Worm (Caenorhabditis elegans) whole organism, L4 larva: ENCODE measurements around the gene tdo-2.
A peak's percentile ranks its signal among the peaks of the same experiment; 100 is the strongest.

Experiments used
- D1046.2 ChIP-seq: fragments of 200-800 bp; sonication (Bioruptor generic); IDR thresholded peaks from 2 replicates; pipeline ENCODE4 v1.3.6; 2022; ENCODE audit warnings: missing genetic modification characterization, missing compliant biosample characterization
- F37D6.2 ChIP-seq: sonication (generic microtip); optimal IDR thresholded peaks from 2 replicates; lab custom pipeline; 2016; ENCODE audit warnings: mild to moderate bottlenecking, missing genetic modification characterization, missing compliant biosample characterization
- T20F7.1 ChIP-seq: fragments of 200-800 bp; sonication (Bioruptor generic); optimal IDR thresholded peaks from 2 replicates; lab custom pipeline; 2018; ENCODE audit warnings: mild to moderate bottlenecking, missing genetic modification characterization, missing compliant biosample characterization
- T26A8.4 ChIP-seq: fragments of 200-800 bp; sonication (Bioruptor generic); IDR thresholded peaks from 2 replicates; pipeline ENCODE4 v1.3.6; 2022; ENCODE audit warnings: missing genetic modification characterization, missing compliant biosample characterization
- Y5F2A.4 ChIP-seq: fragments of 200-800 bp; sonication (Bioruptor generic); optimal IDR thresholded peaks from 2 replicates; lab custom pipeline; 2018; ENCODE audit warnings: mild to moderate bottlenecking, missing genetic modification characterization, missing compliant biosample characterization
- ZK337.2 ChIP-seq: fragments of 200-800 bp; sonication (Bioruptor generic); IDR thresholded peaks from 2 replicates; pipeline ENCODE4 v1.3.6; 2022; ENCODE audit warnings: missing genetic modification reagents, missing genetic modification characterization, missing compliant biosample characterization
- aha-1 ChIP-seq: fragments of 150-350 bp; peaks from one replicate; lab custom pipeline; 2014; ENCODE audit warnings: missing biosample characterization, missing genetic modification characterization
- aly-2 ChIP-seq: sonication (generic microtip); optimal IDR thresholded peaks from 2 replicates; lab custom pipeline; 2018; ENCODE audit warnings: missing biosample characterization, missing genetic modification characterization
- arid-1 ChIP-seq: fragments of 200-800 bp; sonication (Bioruptor generic); conservative IDR thresholded peaks from 2 replicates; pipeline ENCODE4 v1.3.6; 2022; ENCODE audit warnings: missing genetic modification reagents, missing genetic modification characterization, missing compliant biosample characterization
- ceh-28 ChIP-seq: fragments of 150-350 bp; optimal IDR thresholded peaks from 2 replicates; lab custom pipeline; 2014; ENCODE audit warnings: missing biosample characterization, missing genetic modification reagents, missing genetic modification characterization
- ctbp-1 ChIP-seq: fragments of 200-800 bp; sonication (Bioruptor generic); IDR thresholded peaks from 2 replicates; pipeline ENCODE4 v1.3.6; 2022; ENCODE audit warnings: missing genetic modification reagents, missing genetic modification characterization, missing compliant biosample characterization
- daf-8 ChIP-seq: fragments of 200-800 bp; sonication (Bioruptor generic); IDR thresholded peaks from 2 replicates; pipeline ENCODE4 v1.3.6; 2022; ENCODE audit warnings: missing genetic modification characterization, missing compliant biosample characterization
- dmd-6 ChIP-seq: fragments of 200-800 bp; sonication (Bioruptor generic); IDR thresholded peaks from 2 replicates; pipeline ENCODE4 v1.3.6; 2022; ENCODE audit warnings: missing genetic modification reagents, missing genetic modification characterization, missing compliant biosample characterization
- dmd-8 ChIP-seq: fragments of 200-800 bp; sonication (Bioruptor generic); IDR thresholded peaks from 2 replicates; pipeline ENCODE4 v1.3.6; 2022; ENCODE audit warnings: missing genetic modification characterization, missing compliant biosample characterization
- dpl-1 ChIP-seq: fragments of 150-350 bp; optimal IDR thresholded peaks from 2 replicates; lab custom pipeline; 2014; ENCODE audit warnings: missing biosample characterization, missing genetic modification reagents, missing genetic modification characterization
- duxl-1 ChIP-seq: sonication (generic microtip); optimal IDR thresholded peaks from 2 replicates; lab custom pipeline; 2016; ENCODE audit warnings: mild to moderate bottlenecking, missing genetic modification characterization, moderate library complexity, missing compliant biosample characterization; ENCODE audit not compliant: poor library complexity
- dve-1 ChIP-seq: sonication (generic microtip); optimal IDR thresholded peaks from 2 replicates; lab custom pipeline; 2017; ENCODE audit warnings: antibody characterized with exemption, mild to moderate bottlenecking, missing genetic modification characterization, missing compliant biosample characterization; ENCODE audit not compliant: insufficient read depth
- egl-43 ChIP-seq: fragments of 200-800 bp; sonication (Bioruptor generic); IDR thresholded peaks from 2 replicates; pipeline ENCODE4 v1.3.6; 2022; ENCODE audit warnings: missing genetic modification reagents, missing genetic modification characterization, missing compliant biosample characterization
- hlh-11 ChIP-seq: fragments of 200-800 bp; sonication (Bioruptor generic); optimal IDR thresholded peaks from 2 replicates; lab custom pipeline; 2018; ENCODE audit warnings: mild to moderate bottlenecking, missing genetic modification characterization, missing compliant biosample characterization
- hlh-30 ChIP-seq: sonication (generic microtip); optimal IDR thresholded peaks from 2 replicates; lab custom pipeline; 2017; ENCODE audit warnings: antibody characterized with exemption, mild to moderate bottlenecking, missing genetic modification characterization, missing compliant biosample characterization; ENCODE audit not compliant: insufficient read depth
- hmg-1.1 ChIP-seq: fragments of 200-800 bp; sonication (Bioruptor generic); IDR thresholded peaks from 2 replicates; pipeline ENCODE4 v1.3.6; 2022; ENCODE audit warnings: missing genetic modification reagents, missing genetic modification characterization, missing compliant biosample characterization
- jun-1 ChIP-seq: fragments of 150-350 bp; optimal IDR thresholded peaks from 2 replicates; lab custom pipeline; 2014; ENCODE audit warnings: missing biosample characterization, missing genetic modification reagents, missing genetic modification characterization
- lim-7 ChIP-seq: fragments of 200-800 bp; sonication (Bioruptor generic); IDR thresholded peaks from 2 replicates; pipeline ENCODE4 v1.3.6; 2022; ENCODE audit warnings: missing genetic modification characterization, missing compliant biosample characterization
- lin-13 ChIP-seq: fragments of 150-350 bp; optimal IDR thresholded peaks from 2 replicates; lab custom pipeline; 2014; ENCODE audit warnings: missing biosample characterization, missing genetic modification reagents, missing genetic modification characterization
- madf-5 ChIP-seq, 2 experiments: fragments of 200-800 bp; sonication (Bioruptor generic); IDR thresholded peaks; 2 replicates each; pipeline ENCODE4 v1.3.6; 2022; ENCODE audit warnings: missing compliant biosample characterization in 2 of 2, missing genetic modification characterization in 2 of 2
- mep-1 ChIP-seq: fragments of 150-350 bp; sonication (generic microtip); optimal IDR thresholded peaks from 3 replicates; lab custom pipeline; 2014; ENCODE audit warnings: missing biosample characterization, missing genetic modification characterization
- mes-2 ChIP-seq: sonication (generic microtip); optimal IDR thresholded peaks from 2 replicates; lab custom pipeline; 2016; ENCODE audit warnings: missing genotype, mild to moderate bottlenecking, missing genetic modification characterization, missing compliant biosample characterization; ENCODE audit not compliant: poor library complexity, severe bottlenecking
- nhr-10 ChIP-seq: fragments of 150-350 bp; optimal IDR thresholded peaks from 2 replicates; lab custom pipeline; 2014; ENCODE audit warnings: missing biosample characterization, missing genetic modification characterization
- nhr-11 ChIP-seq: fragments of 150-350 bp; optimal IDR thresholded peaks from 2 replicates; lab custom pipeline; 2014; ENCODE audit warnings: missing biosample characterization, missing genetic modification characterization
- nhr-25 ChIP-seq: sonication (generic microtip); optimal IDR thresholded peaks from 2 replicates; lab custom pipeline; 2017; ENCODE audit warnings: missing genetic modification characterization, mild to moderate bottlenecking, missing compliant biosample characterization, antibody characterized with exemption, moderate library complexity, borderline replicate concordance; ENCODE audit not compliant: insufficient read depth
- nhr-41 ChIP-seq: fragments of 200-800 bp; sonication (Bioruptor generic); IDR thresholded peaks from 2 replicates; pipeline ENCODE4 v1.3.6; 2022; ENCODE audit warnings: missing genetic modification reagents, missing genetic modification characterization, missing compliant biosample characterization
- nhr-42 ChIP-seq: fragments of 200-800 bp; sonication (Bioruptor generic); IDR thresholded peaks from 2 replicates; pipeline ENCODE4 v1.3.6; 2022; ENCODE audit warnings: missing genetic modification characterization, missing compliant biosample characterization
- pha-4 ChIP-seq, 2 experiments: fragments of 150-350 bp in 1 of 2; fragments of 200-800 bp in 1 of 2; sonication (Bioruptor generic) in 1 of 2; IDR thresholded peaks in 1 of 2; optimal IDR thresholded peaks in 1 of 2; 2 replicates each; pipeline versions ENCODE4 v1.3.6 to Lab custom; 2014 to 2022; ENCODE audit warnings: missing genetic modification characterization in 2 of 2, missing genetic modification reagents in 2 of 2, missing biosample characterization in 1 of 2, missing compliant biosample characterization in 1 of 2
- php-3 ChIP-seq: fragments of 200-800 bp; sonication (Bioruptor generic); IDR thresholded peaks from 2 replicates; pipeline ENCODE4 v1.3.6; 2022; ENCODE audit warnings: missing genetic modification reagents, missing genetic modification characterization, missing compliant biosample characterization
- pqm-1 ChIP-seq: sonication (generic microtip); optimal IDR thresholded peaks from 2 replicates; lab custom pipeline; 2017; ENCODE audit warnings: missing biosample characterization, missing genetic modification characterization
- sdz-12 ChIP-seq: fragments of 200-800 bp; sonication (Bioruptor generic); optimal IDR thresholded peaks from 2 replicates; lab custom pipeline; 2018; ENCODE audit warnings: mild to moderate bottlenecking, missing genetic modification characterization, missing compliant biosample characterization
- set-16 ChIP-seq: fragments of 200-800 bp; sonication (Bioruptor generic); IDR thresholded peaks from 2 replicates; pipeline ENCODE4 v1.3.6; 2022; ENCODE audit warnings: missing genetic modification reagents, missing genetic modification characterization, missing compliant biosample characterization
- snpc-1.2 ChIP-seq: fragments of 200-800 bp; sonication (Bioruptor generic); IDR thresholded peaks from 2 replicates; pipeline ENCODE4 v1.3.6; 2022; ENCODE audit warnings: missing genetic modification reagents, missing genetic modification characterization, missing compliant biosample characterization
- spr-1 ChIP-seq: sonication (generic microtip); optimal IDR thresholded peaks from 2 replicates; lab custom pipeline; 2016; ENCODE audit warnings: mild to moderate bottlenecking, missing genetic modification characterization, missing compliant biosample characterization
- spr-3 ChIP-seq: fragments of 200-800 bp; sonication (Bioruptor generic); optimal IDR thresholded peaks from 2 replicates; lab custom pipeline; 2018; ENCODE audit warnings: mild to moderate bottlenecking, missing genetic modification characterization, missing compliant biosample characterization
- unc-130 ChIP-seq: sonication (generic microtip); optimal IDR thresholded peaks from 2 replicates; lab custom pipeline; 2016; ENCODE audit warnings: missing genetic modification reagents, missing genetic modification characterization, missing compliant biosample characterization
- unc-39 ChIP-seq: sonication (generic microtip); optimal IDR thresholded peaks from 2 replicates; lab custom pipeline; 2017; ENCODE audit warnings: missing biosample characterization, missing genetic modification characterization
- unc-62 ChIP-seq, 3 experiments: fragments of 150-350 bp in 1 of 3; sonication (generic microtip); optimal IDR thresholded peaks in 2 of 3; peaks in 1 of 3; 1 replicate in 1 of 3; 2 replicates in 2 of 3; lab custom pipeline; 2014 to 2017; ENCODE audit warnings: missing biosample characterization in 3 of 3, missing genetic modification characterization in 3 of 3, missing genetic modification reagents in 3 of 3, missing genotype in 1 of 3
- vab-7 ChIP-seq: fragments of 200-800 bp; sonication (Bioruptor generic); IDR thresholded peaks from 2 replicates; pipeline ENCODE4 v1.3.6; 2022; ENCODE audit warnings: missing genetic modification reagents, missing genetic modification characterization, missing compliant biosample characterization
- zfp-2 ChIP-seq: sonication (generic microtip); optimal IDR thresholded peaks from 2 replicates; lab custom pipeline; 2016; ENCODE audit warnings: mild to moderate bottlenecking, missing genetic modification characterization, missing compliant biosample characterization

Gene tdo-2

DNA sequence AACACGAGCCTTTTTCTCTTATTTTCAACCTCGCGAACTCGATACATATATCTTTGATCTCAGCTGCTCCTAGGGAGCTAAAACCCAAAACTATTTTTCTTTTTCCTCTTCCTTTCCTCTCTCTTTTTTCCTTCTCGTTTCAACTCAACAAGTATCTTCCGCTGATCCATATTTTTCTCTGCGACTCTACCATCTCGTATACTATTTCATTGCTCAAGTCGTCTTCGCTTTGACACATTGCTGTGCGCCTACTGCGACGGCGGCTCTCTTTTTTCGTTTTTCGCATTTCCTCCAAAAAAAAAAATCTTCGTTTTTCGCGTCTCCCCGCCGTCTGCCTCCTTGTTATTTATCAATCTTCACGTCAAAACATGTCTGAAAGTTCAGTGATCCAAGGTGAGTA, 30.1 kb upstream of the tdo-2 start (continued):
- TF ChIP-seq nhr-41 (GFP tag; lab: Robert Waterston, UW) (no peak), mep-1 (tag; lab: Kevin White, UChicago) (peak; percentile 54), hlh-30 (peak; percentile 2)

DNA sequence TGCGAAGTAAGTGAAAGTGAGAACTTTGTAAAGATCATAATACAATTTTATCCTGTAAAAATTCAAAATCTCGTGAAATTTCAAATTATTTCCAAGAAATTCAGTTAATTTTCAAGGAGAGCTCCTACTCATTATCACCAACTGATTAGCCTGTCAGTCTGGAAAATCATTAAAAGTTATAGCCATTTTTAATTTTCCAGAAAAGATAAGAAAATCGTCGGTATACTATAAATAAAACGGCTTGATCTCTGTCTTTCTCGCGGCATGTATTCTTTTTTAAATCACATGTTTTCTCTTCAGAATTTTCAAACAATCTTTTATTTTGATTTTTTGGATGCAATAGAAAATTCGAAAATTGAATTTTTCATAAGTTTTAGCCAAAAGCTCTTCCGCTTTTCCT, 29.2 kb upstream of the tdo-2 start:
- TF ChIP-seq set-16 = no peak
- no peak for TF ChIP-seq pqm-1 (tag; lab: Kevin White, UChicago)
- peak; percentile 60; the same call in 1 of the 2 replicates for TF ChIP-seq php-3
- TF ChIP-seq dmd-6 (GFP tag; lab: Robert Waterston, UW) = peak; percentile 32; the same call in 1 of the 2 replicates
- no peak for TF ChIP-seq daf-8
- peak; percentile 43 for TF ChIP-seq dve-1 (tag; lab: Kevin White, UChicago)

DNA sequence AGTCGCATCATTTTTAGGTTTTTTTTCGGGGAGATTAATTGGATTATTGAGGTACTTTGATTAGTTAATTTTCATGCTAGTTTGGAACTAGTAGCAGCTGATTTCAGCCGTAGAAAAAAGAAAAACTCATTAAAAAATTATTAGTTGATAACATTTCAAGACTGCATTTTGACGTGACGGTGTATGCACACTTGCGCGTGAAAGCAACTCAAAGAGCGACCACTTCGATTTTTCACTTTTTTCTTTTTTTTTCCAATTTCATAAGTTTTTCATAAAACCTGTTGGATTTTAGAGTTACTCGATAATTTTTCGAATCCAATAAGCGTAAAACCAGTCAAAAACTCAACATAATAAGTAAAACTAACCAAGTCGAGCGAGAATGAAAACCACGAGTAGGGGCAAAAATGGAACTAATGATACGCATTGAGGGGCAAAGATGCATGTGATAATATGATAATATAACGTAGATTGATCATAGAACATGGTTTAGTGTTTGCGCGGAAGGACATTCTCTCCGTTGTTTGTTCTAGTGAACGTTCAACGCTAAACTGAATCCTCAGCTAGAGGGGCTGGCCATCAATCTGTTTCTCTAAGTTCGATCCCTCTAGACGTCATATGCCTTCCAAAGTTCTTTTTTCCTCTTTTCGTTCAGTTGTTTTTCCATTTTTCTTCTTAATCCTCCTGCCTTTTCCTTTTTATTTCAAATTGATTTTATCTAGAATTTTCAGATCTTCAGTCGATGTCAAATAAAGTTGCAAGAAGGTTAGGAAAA, 28.6 kb upstream of the tdo-2 start, which contains the start of the genes F25B5.6 and F25B5.3:
Gene F25B5.6 (minus strand): TSS at position 572 of the 772 bp plus-strand sequence.
Gene F25B5.3 (plus strand): TSS at position 722 of the 772 bp plus-strand sequence.
- TF ChIP-seq pha-4 (GFP tag; IDR thresholded peaks at IDR 0.05; lab: Robert Waterston, UW) = no peak
- no peak for TF ChIP-seq pha-4 (tag; optimal IDR thresholded peaks at IDR 0.05; lab: Kevin White, UChicago)
- TF ChIP-seq T20F7.1 (GFP tag; lab: Kevin White, UChicago) = no peak
- TF ChIP-seq sdz-12 (GFP tag; lab: Kevin White, UChicago) = no peak
- TF ChIP-seq jun-1 (tag; lab: Kevin White, UChicago) = no peak
- TF ChIP-seq nhr-25 = no peak
- TF ChIP-seq hlh-11 (tag; lab: Kevin White, UChicago) = peak; percentile 44
- no peak for TF ChIP-seq Y5F2A.4 (GFP tag; lab: Kevin White, UChicago)
- TF ChIP-seq nhr-42 (GFP tag; lab: Robert Waterston, UW) = no peak
- no peak for TF ChIP-seq ctbp-1 (GFP tag; lab: Robert Waterston, UW)
- TF ChIP-seq spr-3 (GFP tag; lab: Kevin White, UChicago) = no peak
- no peak for TF ChIP-seq dmd-8 (GFP tag; lab: Robert Waterston, UW)
- TF ChIP-seq ZK337.2 (GFP tag; lab: Robert Waterston, UW) = no peak
- TF ChIP-seq lim-7 (GFP tag; lab: Robert Waterston, UW) = no peak
- no peak for TF ChIP-seq duxl-1 (tag; lab: Kevin White, UChicago)
- no peak for TF ChIP-seq zfp-2
- no peak for TF ChIP-seq nhr-10
- no peak for TF ChIP-seq D1046.2 (GFP tag; lab: Robert Waterston, UW)
- no peak for TF ChIP-seq daf-8
- TF ChIP-seq aha-1 (tag; lab: Kevin White, UChicago) = peak; percentile 75
- no peak for TF ChIP-seq spr-1 (tag; lab: Kevin White, UChicago)
- no peak for TF ChIP-seq unc-39
- TF ChIP-seq egl-43 (GFP tag; lab: Robert Waterston, UW) = no peak
- TF ChIP-seq snpc-1.2 (GFP tag; lab: Robert Waterston, UW) = no peak
- TF ChIP-seq hmg-1.1 (GFP tag; lab: Robert Waterston, UW) = no peak
- no peak for TF ChIP-seq ceh-28 (tag; lab: Kevin White, UChicago)
- TF ChIP-seq nhr-11 (tag; lab: Kevin White, UChicago) = no peak
- TF ChIP-seq unc-62 (GFP tag; optimal IDR thresholded peaks at IDR 0.05 in 1 of 2; lab: Kevin White, UChicago) = peak in 1 of 2 experiments; percentile 68
- TF ChIP-seq unc-62 (tag; optimal IDR thresholded peaks at IDR 0.05; lab: Kevin White, UChicago) = no peak
- TF ChIP-seq aly-2 (tag; lab: Kevin White, UChicago) = no peak
- peak; percentile 40 for TF ChIP-seq mes-2 (tag; lab: Kevin White, UChicago)
- no peak for TF ChIP-seq dmd-6 (GFP tag; lab: Robert Waterston, UW)
- no peak for TF ChIP-seq lin-13 (GFP tag; lab: Kevin White, UChicago)
- no peak for TF ChIP-seq dpl-1 (GFP tag; lab: Kevin White, UChicago)
- TF ChIP-seq madf-5 (GFP tag; IDR thresholded peaks at IDR 0.05; lab: Robert Waterston, UW) = no peak
- TF ChIP-seq T26A8.4 (GFP tag; lab: Robert Waterston, UW) = no peak
- TF ChIP-seq vab-7 = no peak
- 0 out of 2 replicates have a peak, but pooled peaks have one; percentile 7 for TF ChIP-seq arid-1
- no peak for TF ChIP-seq unc-130 (GFP tag; lab: Kevin White, UChicago)
- no peak for TF ChIP-seq F37D6.2 (tag; lab: Kevin White, UChicago)
